Worm (Caenorhabditis elegans): ENCODE results near the gene F10A3.12.

- TF ChIP-seq unc-120 (tag; optimal IDR thresholded peaks at IDR 0.05; ENCODE audit: poor library complexity, severe bottlenecking) (no peak), blmp-1 (tag; optimal IDR thresholded peaks at IDR 0.05) (no peak), snpc-4 (tag; optimal IDR thresholded peaks at IDR 0.05) (no peak), ces-1 (GFP tag; optimal IDR thresholded peaks at IDR 0.05) (no peak), elt-3 (tag; optimal IDR thresholded peaks at IDR 0.05) (no peak), ztf-11 (tag; optimal IDR thresholded peaks at IDR 0.05) (no peak), mep-1 (tag; optimal IDR thresholded peaks at IDR 0.05) (no peak), nhr-12 (tag; optimal IDR thresholded peaks at IDR 0.05) (no peak), unc-62 (GFP tag; optimal IDR thresholded peaks at IDR 0.05) (no peak)
Observed at ce11 chrV:16163719-16164118, at the start of gene F10A3.12.

Measured in whole organism, mixed stage, embryonic.